Worm (Caenorhabditis elegans): ENCODE results near the gene plk-1.

The plk-1 gene

ce11 chrIII:8100960-8101359 is at the start of gene plk-1 (continued):
- peak; percentile 50 for TF ChIP-seq nhr-6 (tag; optimal IDR thresholded peaks at IDR 0.05)
- no peak for TF ChIP-seq fos-1 (tag; optimal IDR thresholded peaks at IDR 0.05)
- TF ChIP-seq hlh-11 (tag; optimal IDR thresholded peaks at IDR 0.05) = no peak
- no peak for TF ChIP-seq php-3 (GFP tag; IDR thresholded peaks at IDR 0.05)
- TF ChIP-seq zip-11 (GFP tag; IDR thresholded peaks at IDR 0.05) = no peak
- no peak for TF ChIP-seq daf-16 (GFP tag; optimal IDR thresholded peaks at IDR 0.05)
- peak; percentile 46 for TF ChIP-seq daf-16 (tag; optimal IDR thresholded peaks at IDR 0.05)
- TF ChIP-seq hlh-30 (tag; optimal IDR thresholded peaks at IDR 0.05; ENCODE audit: insufficient read depth) = peak; percentile 25
- TF ChIP-seq tag-97 (GFP tag; IDR thresholded peaks at IDR 0.05) = no peak
- no peak for TF ChIP-seq ZK546.5 (tag; optimal IDR thresholded peaks at IDR 0.05)
- no peak for TF ChIP-seq mxl-2 (GFP tag; conservative IDR thresholded peaks at IDR 0.05)
- TF ChIP-seq nhr-111 (GFP tag; optimal IDR thresholded peaks at IDR 0.05) = no peak
- TF ChIP-seq lir-3 (tag; optimal IDR thresholded peaks at IDR 0.05) = no peak
- TF ChIP-seq daf-19 (GFP tag; conservative IDR thresholded peaks at IDR 0.05) = no peak
- no peak for TF ChIP-seq T26A8.4 (GFP tag; IDR thresholded peaks at IDR 0.05)
- no peak for TF ChIP-seq rbr-2 (tag; optimal IDR thresholded peaks at IDR 0.05)
- no peak for TF ChIP-seq mep-1 (tag; optimal IDR thresholded peaks at IDR 0.05)
- TF ChIP-seq zag-1 (tag; optimal IDR thresholded peaks at IDR 0.05) = no peak
- TF ChIP-seq dve-1 (tag; optimal IDR thresholded peaks at IDR 0.05; ENCODE audit: insufficient read depth) = peak; percentile 12
- no peak for TF ChIP-seq arid-1 (GFP tag; conservative IDR thresholded peaks at IDR 0.05)
- no peak for TF ChIP-seq zfp-2 (tag; optimal IDR thresholded peaks at IDR 0.05)
- TF ChIP-seq ZK337.2 (GFP tag; IDR thresholded peaks at IDR 0.05) = no peak
- no peak for TF ChIP-seq nhr-25 (tag; optimal IDR thresholded peaks at IDR 0.05; ENCODE audit: borderline replicate concordance, insufficient read depth)
- no peak for TF ChIP-seq cey-2 (tag; optimal IDR thresholded peaks at IDR 0.05; ENCODE audit: borderline replicate concordance, insufficient read depth)
- peak; percentile 53 for TF ChIP-seq mes-2 (tag; optimal IDR thresholded peaks at IDR 0.05; ENCODE audit: poor library complexity, severe bottlenecking)
- no peak for TF ChIP-seq mdl-1 (tag; optimal IDR thresholded peaks at IDR 0.05)
- no peak for TF ChIP-seq dmd-9 (GFP tag; IDR thresholded peaks at IDR 0.05)
- no peak for TF ChIP-seq Y75B8A.6 (GFP tag; IDR thresholded peaks at IDR 0.05)
- TF ChIP-seq egl-43 (GFP tag; IDR thresholded peaks at IDR 0.05) = no peak
- no peak for TF ChIP-seq fkh-10 (GFP tag; optimal IDR thresholded peaks at IDR 0.05)
- TF ChIP-seq lim-7 (GFP tag; IDR thresholded peaks at IDR 0.05) = no peak
- TF ChIP-seq dmd-6 (GFP tag; IDR thresholded peaks at IDR 0.05) = no peak
- no peak for TF ChIP-seq F44E2.7 (GFP tag; IDR thresholded peaks at IDR 0.05)
- no peak for TF ChIP-seq nhr-77 (tag; optimal IDR thresholded peaks at IDR 0.05)

- TF ChIP-seq nhr-76 (tag; optimal IDR thresholded peaks at IDR 0.05) = no peak
- TF ChIP-seq nhr-48 (tag; optimal IDR thresholded peaks at IDR 0.05) = no peak
- TF ChIP-seq pha-4 (GFP tag; IDR thresholded peaks at IDR 0.05) = no peak
- TF ChIP-seq pha-4 (tag; optimal IDR thresholded peaks at IDR 0.05) = no peak
- no peak for TF ChIP-seq nhr-42 (GFP tag; IDR thresholded peaks at IDR 0.05)
- TF ChIP-seq spr-1 (tag; optimal IDR thresholded peaks at IDR 0.05) = no peak
- TF ChIP-seq lin-39 (tag; optimal IDR thresholded peaks at IDR 0.05) = no peak
- TF ChIP-seq ctbp-1 (GFP tag; IDR thresholded peaks at IDR 0.05) = no peak
- TF ChIP-seq F10B5.3 (tag; optimal IDR thresholded peaks at IDR 0.05) = no peak
- no peak for TF ChIP-seq Y5F2A.4 (GFP tag; optimal IDR thresholded peaks at IDR 0.05)
- no peak for TF ChIP-seq mep-1 (tag; optimal IDR thresholded peaks at IDR 0.05)
- no peak for TF ChIP-seq ceh-82 (tag; optimal IDR thresholded peaks at IDR 0.05)
- no peak for TF ChIP-seq D1046.2 (GFP tag; IDR thresholded peaks at IDR 0.05)
- no peak for TF ChIP-seq ceh-20 (GFP tag; IDR thresholded peaks at IDR 0.05)
- no peak for TF ChIP-seq dve-1 (tag; optimal IDR thresholded peaks at IDR 0.05; ENCODE audit: insufficient read depth)
Measured at ce11 chrIII:8051838-8052237, 49.3 kb upstream of the plk-1 start.

All from whole organism, L4 larva.